Fruit fly (Drosophila melanogaster) whole organism, wandering third instar larva: ENCODE results near the gene CG45060.

Experiments used
- Dfd ChIP-seq: fragments of >200 bp; optimal IDR thresholded peaks from 2 replicates; lab custom pipeline; 2017; ENCODE audit warnings: missing biosample characterization, missing genetic modification characterization
- Dif ChIP-seq: fragments of 200-275, 200-300 bp; sonication (Bioruptor generic); optimal IDR thresholded peaks from 2 replicates; lab custom pipeline; 2018; ENCODE audit warnings: missing biosample characterization, missing genetic modification characterization; ENCODE audit not compliant: partially characterized antibody
- jim ChIP-seq: fragments of 175-275, 200-325 bp; sonication (Bioruptor generic); optimal IDR thresholded peaks from 2 replicates; lab custom pipeline; 2016; ENCODE audit warnings: missing biosample characterization, mild to moderate bottlenecking, missing genetic modification characterization
- pan ChIP-seq: fragments of >200 bp; optimal IDR thresholded peaks from 2 replicates; lab custom pipeline; 2017
- usp ChIP-seq: fragments of >200 bp; optimal IDR thresholded peaks from 2 replicates; lab custom pipeline; 2017; ENCODE audit warnings: missing biosample characterization, missing genetic modification characterization

dm6 chrX:9864882-9865281, 3.5 kb downstream of the CG45060 start, which contains the start of gene Ser7:
- TF ChIP-seq jim (GFP tag; lab: Kevin White, UChicago) (no peak), Dfd (GFP tag; lab: Kevin White, UChicago) (no peak), Dif (GFP tag; lab: Kevin White, UChicago) (no peak), usp (GFP tag; lab: Kevin White, UChicago) (no peak), pan (no peak)
